Worm (Caenorhabditis elegans): Measurements from ENCODE around the gene lev-9.

The lev-9 gene

DNA sequence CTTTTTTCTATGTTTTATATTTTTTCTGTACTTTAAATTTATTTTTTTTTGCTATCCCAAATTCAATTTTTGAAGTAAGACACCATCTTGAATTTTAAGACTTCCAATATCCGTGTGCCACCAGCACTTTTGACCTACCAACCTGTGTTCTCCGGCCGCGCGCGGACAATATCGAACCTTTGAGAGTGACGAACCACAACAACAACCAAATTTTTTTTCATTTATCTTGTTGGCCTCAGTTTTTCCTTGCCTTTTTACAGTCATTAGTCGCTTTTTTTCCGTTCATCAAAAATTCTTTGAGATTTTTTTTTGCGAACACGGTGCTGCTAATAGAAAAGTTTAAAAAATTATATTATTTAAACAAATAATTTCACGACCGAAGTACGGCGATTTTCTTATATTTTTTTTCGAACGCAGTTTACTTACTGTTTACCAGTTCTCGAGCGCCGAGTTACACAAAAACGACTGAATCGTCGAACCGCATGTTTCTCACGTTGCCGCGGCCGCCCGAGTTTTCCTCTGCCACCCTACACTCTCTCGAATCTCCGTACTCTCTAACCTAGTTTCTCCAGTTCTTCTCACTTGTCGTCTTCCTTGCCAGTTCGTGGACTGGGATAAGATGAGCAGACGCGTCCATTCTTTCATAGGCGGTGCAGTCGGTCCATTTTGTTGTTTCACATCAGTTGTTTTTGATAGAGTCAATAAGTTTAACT is 51.4 kb downstream of the lev-9 start (continued):
- peak; percentile 15 for TF ChIP-seq skn-1 (tag; optimal IDR thresholded peaks at IDR 0.05)
- TF ChIP-seq swsn-7 (tag; optimal IDR thresholded peaks at IDR 0.05): peak; percentile 40
- TF ChIP-seq efl-1 (optimal IDR thresholded peaks at IDR 0.05): no peak
- TF ChIP-seq efl-1 (GFP tag; optimal IDR thresholded peaks at IDR 0.05 in 1 of 2): peak in 1 of 2 experiments; percentile 64
- peak; percentile 39 for TF ChIP-seq mep-1 (tag; optimal IDR thresholded peaks at IDR 0.05)
- TF ChIP-seq elt-2 (tag; optimal IDR thresholded peaks at IDR 0.05): no peak

DNA sequence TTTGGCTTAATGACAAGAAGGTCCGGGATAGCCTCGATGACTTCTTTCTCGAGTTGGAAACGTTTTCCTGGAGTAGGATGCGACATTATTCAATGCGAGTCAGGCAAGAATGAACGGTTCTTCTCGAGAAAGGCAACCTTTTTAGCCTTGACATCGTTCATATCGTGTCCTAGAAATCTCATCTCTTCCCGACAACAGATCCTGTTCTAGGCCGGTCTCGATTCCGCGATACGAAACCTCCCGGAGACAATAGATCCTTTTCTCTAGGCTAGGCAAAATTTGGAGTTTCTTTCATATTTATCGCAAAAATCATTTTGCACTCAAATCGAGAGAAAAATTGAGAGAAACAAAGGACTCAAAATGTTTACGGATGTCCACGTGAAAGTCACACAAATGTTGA is 52.6 kb downstream of the lev-9 start, which contains the start of gene rml-3:
Gene rml-3 (minus strand): TSS at position 93 of the 400 bp plus-strand sequence.
- TF ChIP-seq lin-14 (GFP tag; optimal IDR thresholded peaks at IDR 0.05) (peak; percentile 25), alr-1 (tag; optimal IDR thresholded peaks at IDR 0.05; ENCODE audit: borderline replicate concordance) (no peak), lin-13 (GFP tag; optimal IDR thresholded peaks at IDR 0.05) (no peak), blmp-1 (tag; optimal IDR thresholded peaks at IDR 0.05) (peak; percentile 19), nhr-85 (tag) (peak; percentile 25)

DNA sequence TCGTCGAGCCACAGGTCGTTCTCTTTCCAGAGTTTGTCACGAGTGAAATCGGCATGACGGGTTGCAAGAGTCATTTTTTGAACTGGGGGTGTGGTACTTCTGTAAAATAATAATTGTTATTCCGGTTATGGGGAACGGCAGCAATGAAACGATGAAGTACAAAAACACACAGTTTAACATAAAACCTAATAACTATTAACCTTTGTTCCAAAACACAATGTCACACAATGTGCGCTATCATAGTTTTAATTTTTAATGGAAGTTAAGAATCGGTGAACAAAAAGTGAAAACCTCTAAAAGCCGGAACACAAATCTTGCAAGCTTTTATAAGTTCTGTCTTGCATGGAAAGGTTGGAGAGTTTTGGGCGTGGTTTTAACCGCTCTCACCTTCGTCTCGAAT is 56.1 kb downstream of the lev-9 start, which contains the start of gene hsp-43:
Gene hsp-43 (minus strand): TSS at position 101 of the 400 bp plus-strand sequence.
- TF ChIP-seq blmp-1 (tag; optimal IDR thresholded peaks at IDR 0.05) (peak; percentile 78), mep-1 (tag; optimal IDR thresholded peaks at IDR 0.05) (no peak), C34B4.2 (tag; optimal IDR thresholded peaks at IDR 0.05) (no peak), skn-1 (tag; optimal IDR thresholded peaks at IDR 0.05) (peak; percentile 19), lsy-2 (tag; optimal IDR thresholded peaks at IDR 0.05) (no peak)

DNA sequence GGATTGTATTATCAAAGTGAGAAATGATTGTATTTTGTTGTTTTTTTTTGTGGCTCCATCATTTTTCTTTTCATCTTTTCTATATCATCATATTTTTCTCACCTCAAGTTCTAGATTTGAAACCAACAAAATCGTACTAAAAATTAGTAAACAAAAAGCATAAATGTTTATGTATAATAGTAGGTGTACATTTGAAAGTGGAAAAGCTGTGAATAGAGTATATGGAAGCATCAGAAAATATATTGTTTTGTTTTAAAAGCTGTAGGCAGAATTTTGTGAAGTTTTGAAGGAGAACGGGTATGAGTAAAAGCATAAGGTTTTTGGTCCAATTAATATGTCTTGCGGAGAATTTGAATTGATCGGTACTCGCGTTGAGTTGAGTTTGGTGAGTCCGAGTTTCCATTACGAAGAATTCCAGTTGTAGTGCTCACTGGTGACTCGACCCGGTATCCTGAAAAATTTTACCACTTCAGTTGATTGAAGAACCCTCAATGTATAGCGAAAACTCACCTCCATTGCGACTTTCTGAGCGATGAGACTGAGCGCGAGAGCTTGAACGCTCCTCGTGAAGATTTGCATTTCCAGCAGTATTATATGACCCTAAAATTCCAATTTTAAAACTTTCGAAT is 58.4 kb downstream of the lev-9 start, which contains the start of gene C14F11.4:
Gene C14F11.4 (minus strand): TSS at position 51 of the 629 bp plus-strand sequence.
- TF ChIP-seq vab-15 (tag; optimal IDR thresholded peaks at IDR 0.05) (no peak), nhr-19 (GFP tag; conservative IDR thresholded peaks at IDR 0.05) (no peak), hlh-17 (GFP tag; optimal IDR thresholded peaks at IDR 0.05; ENCODE audit: borderline replicate concordance) (no peak), swsn-7 (tag; optimal IDR thresholded peaks at IDR 0.05) (no peak), zip-4 (GFP tag; optimal IDR thresholded peaks at IDR 0.05) (no peak), egl-27 (tag; optimal IDR thresholded peaks at IDR 0.05) (no peak)

Measured in whole organism, L1 larva.